Fruit fly (Drosophila melanogaster): ENCODE measurements around the gene Caf1-180.

dm6 chrX:8569038-8569437 is 37.1 kb downstream of the Caf1-180 start:
- TF ChIP-seq Atf-2 (GFP tag; optimal IDR thresholded peaks at IDR 0.05) (no peak), CG18599 (GFP tag; optimal IDR thresholded peaks at IDR 0.05) (no peak), ewg (GFP tag; optimal IDR thresholded peaks at IDR 0.05) (no peak), Dip2 (GFP tag; IDR thresholded peaks at IDR 0.05) (no peak), D19A (tag; optimal IDR thresholded peaks at IDR 0.05) (no peak), CG1603 (tag; optimal IDR thresholded peaks at IDR 0.05) (no peak), B-H1 (GFP tag; IDR thresholded peaks at IDR 0.05) (no peak), zfh2 (GFP tag; optimal IDR thresholded peaks at IDR 0.05) (no peak), CG1602 (GFP tag; optimal IDR thresholded peaks at IDR 0.05) (no peak), slp2 (GFP tag; optimal IDR thresholded peaks at IDR 0.05) (no peak), lilli (GFP tag; optimal IDR thresholded peaks at IDR 0.05) (no peak), CG3726 (GFP tag; IDR thresholded peaks at IDR 0.05) (no peak), Dfd (GFP tag; optimal IDR thresholded peaks at IDR 0.05) (no peak), E2f2 (GFP tag; IDR thresholded peaks at IDR 0.05) (no peak)
